Worm (Caenorhabditis elegans) whole organism, young adult: ENCODE results near the gene C44B7.5.
A peak's percentile ranks its signal among the peaks of the same experiment; 100 is the strongest.

Experiments used
- B0336.3 ChIP-seq: fragments of 200-800 bp; sonication (Bioruptor generic); IDR thresholded peaks from 2 replicates; pipeline ENCODE4 v1.3.6; 2022; ENCODE audit warnings: missing genetic modification characterization, missing compliant biosample characterization
- C06A6.2 ChIP-seq: fragments of 200-800 bp; sonication (Bioruptor generic); conservative IDR thresholded peaks from 2 replicates; pipeline ENCODE4 v1.3.6; 2022; ENCODE audit warnings: missing genetic modification characterization, missing compliant biosample characterization
- F39B2.1 ChIP-seq: fragments of 200-800 bp; sonication (Bioruptor generic); IDR thresholded peaks from 2 replicates; pipeline ENCODE4 v1.3.6; 2022; ENCODE audit warnings: missing genetic modification reagents, missing genetic modification characterization, missing compliant biosample characterization
- F49E8.2 ChIP-seq: sonication (generic microtip); optimal IDR thresholded peaks from 3 replicates; lab custom pipeline; 2017; ENCODE audit warnings: missing genetic modification characterization, mild to moderate bottlenecking, missing compliant biosample characterization, antibody characterized with exemption, moderate library complexity; ENCODE audit not compliant: insufficient read depth
- F57A8.1 ChIP-seq: fragments of 200-800 bp; sonication (Bioruptor generic); optimal IDR thresholded peaks from 2 replicates; lab custom pipeline; 2018; ENCODE audit warnings: mild to moderate bottlenecking, missing genetic modification characterization, moderate library complexity, missing compliant biosample characterization
- K12H6.12 ChIP-seq: fragments of 200-800 bp; sonication (Bioruptor generic); optimal IDR thresholded peaks from 2 replicates; lab custom pipeline; 2018; ENCODE audit warnings: mild to moderate bottlenecking, missing genetic modification characterization, missing compliant biosample characterization
- T26A5.8 ChIP-seq: sonication (generic microtip); optimal IDR thresholded peaks from 2 replicates; lab custom pipeline; 2016; ENCODE audit warnings: missing genetic modification characterization, missing compliant biosample characterization
- Y95B8A.8 ChIP-seq: fragments of 200-800 bp; sonication (Bioruptor generic); IDR thresholded peaks from 2 replicates; pipeline ENCODE4 v1.3.6; 2022; ENCODE audit warnings: missing genetic modification reagents, missing genetic modification characterization, missing compliant biosample characterization
- ama-1 ChIP-seq, 3 experiments: fragments of 150-350 bp in 1 of 3; sonication (generic microtip) in 2 of 3; optimal IDR thresholded peaks; 2 replicates each; lab custom pipeline; 2014 to 2018; ENCODE audit warnings: missing biosample characterization in 2 of 3, missing genetic modification characterization in 2 of 3, missing genetic modification reagents in 2 of 3
- athp-1 ChIP-seq: sonication (generic microtip); optimal IDR thresholded peaks from 2 replicates; lab custom pipeline; 2017; ENCODE audit warnings: mild to moderate bottlenecking, missing genetic modification characterization, missing compliant biosample characterization
- attf-5 ChIP-seq: fragments of 200-800 bp; sonication (Bioruptor generic); optimal IDR thresholded peaks from 2 replicates; lab custom pipeline; 2018; ENCODE audit warnings: mild to moderate bottlenecking, missing genetic modification characterization, missing compliant biosample characterization
- bed-2 ChIP-seq: fragments of 200-800 bp; sonication (Bioruptor generic); IDR thresholded peaks from 2 replicates; pipeline ENCODE4 v1.3.6; 2022; ENCODE audit warnings: missing genetic modification reagents, missing genetic modification characterization, missing compliant biosample characterization
- cebp-1 ChIP-seq, 2 experiments: fragments of 200-800 bp in 1 of 2; sonication (Bioruptor generic) in 1 of 2; sonication (generic microtip) in 1 of 2; IDR thresholded peaks in 1 of 2; optimal IDR thresholded peaks in 1 of 2; 2 replicates each; pipeline versions ENCODE4 v1.3.6 to Lab custom; 2017 to 2022; ENCODE audit warnings: missing compliant biosample characterization in 2 of 2, missing genetic modification characterization in 2 of 2, mild to moderate bottlenecking in 1 of 2, missing genetic modification reagents in 1 of 2, moderate library complexity in 1 of 2
- cebp-2 ChIP-seq: fragments of 200-800 bp; sonication (Bioruptor generic); IDR thresholded peaks from 2 replicates; pipeline ENCODE4 v1.3.6; 2022; ENCODE audit warnings: missing genetic modification characterization, missing compliant biosample characterization
- ceh-79 ChIP-seq: sonication (generic microtip); optimal IDR thresholded peaks from 2 replicates; lab custom pipeline; 2017; ENCODE audit warnings: mild to moderate bottlenecking, missing genetic modification characterization, missing compliant biosample characterization
- efl-1 ChIP-seq: fragments of 150-350 bp; optimal IDR thresholded peaks from 2 replicates; lab custom pipeline; 2014; ENCODE audit warnings: missing biosample characterization, missing genetic modification reagents, missing genetic modification characterization
- hmg-1.2 ChIP-seq: fragments of 200-800 bp; sonication (Bioruptor generic); IDR thresholded peaks from 2 replicates; pipeline ENCODE4 v1.3.6; 2022; ENCODE audit warnings: missing genetic modification reagents, missing genetic modification characterization, missing compliant biosample characterization
- hsf-1 ChIP-seq: fragments of 200-800 bp; sonication (Bioruptor generic); IDR thresholded peaks from 2 replicates; pipeline ENCODE4 v1.3.6; 2022; ENCODE audit warnings: missing genetic modification reagents, missing genetic modification characterization, missing compliant biosample characterization
- lag-1 ChIP-seq: fragments of 200-800 bp; sonication (Bioruptor generic); IDR thresholded peaks from 2 replicates; pipeline ENCODE4 v1.3.6; 2022; ENCODE audit warnings: missing genetic modification reagents, missing genetic modification characterization, missing compliant biosample characterization
- let-607 ChIP-seq, 2 experiments: fragments of 200-800 bp in 1 of 2; sonication (Bioruptor generic) in 1 of 2; sonication (generic microtip) in 1 of 2; optimal IDR thresholded peaks; 2 replicates each; lab custom pipeline; 2016 to 2018; ENCODE audit warnings: mild to moderate bottlenecking in 2 of 2, missing compliant biosample characterization in 2 of 2, missing genetic modification characterization in 2 of 2, moderate library complexity in 2 of 2, missing genotype in 1 of 2
- lin-54 ChIP-seq: fragments of 200-800 bp; sonication (Bioruptor generic); optimal IDR thresholded peaks from 2 replicates; lab custom pipeline; 2018; ENCODE audit warnings: mild to moderate bottlenecking, missing genetic modification characterization, missing compliant biosample characterization
- lir-1 ChIP-seq: fragments of 200-800 bp; sonication (Bioruptor generic); conservative IDR thresholded peaks from 2 replicates; pipeline ENCODE4 v1.3.6; 2022; ENCODE audit warnings: missing genetic modification reagents, missing genetic modification characterization, missing compliant biosample characterization
- madf-10 ChIP-seq: sonication (generic microtip); optimal IDR thresholded peaks from 2 replicates; lab custom pipeline; 2016; ENCODE audit warnings: mild to moderate bottlenecking, missing genetic modification characterization, missing compliant biosample characterization
- madf-3 ChIP-seq: fragments of 200-800 bp; sonication (Bioruptor generic); IDR thresholded peaks from 2 replicates; pipeline ENCODE4 v1.3.6; 2022; ENCODE audit warnings: missing genetic modification reagents, missing genetic modification characterization, missing compliant biosample characterization
- madf-6 ChIP-seq: fragments of 200-800 bp; sonication (Bioruptor generic); IDR thresholded peaks from 2 replicates; pipeline ENCODE4 v1.3.6; 2022; ENCODE audit warnings: missing genetic modification reagents, missing genetic modification characterization, missing compliant biosample characterization
- madf-8 ChIP-seq: fragments of 200-800 bp; sonication (Bioruptor generic); conservative IDR thresholded peaks from 2 replicates; pipeline ENCODE4 v1.3.6; 2022; ENCODE audit warnings: missing genetic modification reagents, missing genetic modification characterization, missing compliant biosample characterization
- mcd-1 ChIP-seq: fragments of 200-800 bp; sonication (Bioruptor generic); IDR thresholded peaks from 2 replicates; pipeline ENCODE4 v1.3.6; 2022; ENCODE audit warnings: missing genetic modification reagents, missing genetic modification characterization, missing compliant biosample characterization
- nhr-120 ChIP-seq: fragments of 200-800 bp; sonication (Bioruptor generic); IDR thresholded peaks from 2 replicates; pipeline ENCODE4 v1.3.6; 2022; ENCODE audit warnings: missing genetic modification characterization, missing compliant biosample characterization
- nhr-80 ChIP-seq: sonication (generic microtip); optimal IDR thresholded peaks from 2 replicates; lab custom pipeline; 2016; ENCODE audit warnings: missing genetic modification characterization, missing compliant biosample characterization
- repo-1 ChIP-seq: sonication (generic microtip); optimal IDR thresholded peaks from 2 replicates; lab custom pipeline; 2017; ENCODE audit warnings: mild to moderate bottlenecking, missing genetic modification characterization, missing compliant biosample characterization
- tlf-1 ChIP-seq: fragments of 200-800 bp; sonication (Bioruptor generic); optimal IDR thresholded peaks from 2 replicates; lab custom pipeline; 2018; ENCODE audit warnings: mild to moderate bottlenecking, missing genetic modification characterization, missing compliant biosample characterization
- ztf-22 ChIP-seq: fragments of 200-800 bp; sonication (Bioruptor generic); optimal IDR thresholded peaks from 2 replicates; lab custom pipeline; 2018; ENCODE audit warnings: mild to moderate bottlenecking, missing genetic modification characterization, moderate library complexity, missing compliant biosample characterization
- ztf-25 ChIP-seq: fragments of 200-800 bp; sonication (Bioruptor generic); IDR thresholded peaks from 2 replicates; pipeline ENCODE4 v1.3.6; 2022; ENCODE audit warnings: missing genetic modification reagents, missing genetic modification characterization, missing compliant biosample characterization
- ztf-28 ChIP-seq: fragments of 200-800 bp; sonication (Bioruptor generic); IDR thresholded peaks from 2 replicates; pipeline ENCODE4 v1.3.6; 2022; ENCODE audit warnings: missing genetic modification reagents, missing genetic modification characterization, missing compliant biosample characterization

C44B7.5 gene

ce11 chrII:6888211-6888610 lies 15.8 kb upstream of the C44B7.5 start (continued):
- no peak for TF ChIP-seq T26A5.8 (tag; lab: Kevin White, UChicago)
- TF ChIP-seq Y95B8A.8 (GFP tag; lab: Robert Waterston, UW), result no peak
- TF ChIP-seq ama-1 (optimal IDR thresholded peaks at IDR 0.05; lab: Kevin White, UChicago), result peak; percentile 57
- TF ChIP-seq ama-1 (GFP tag; optimal IDR thresholded peaks at IDR 0.05; lab: Kevin White, UChicago), result no peak
- TF ChIP-seq ztf-28, result no peak
- TF ChIP-seq madf-3 (GFP tag; lab: Robert Waterston, UW), result 0 out of 2 replicates have a peak, but pooled peaks have one; percentile 49
- peak; percentile 44 for TF ChIP-seq lin-54
- TF ChIP-seq nhr-120 (GFP tag; lab: Robert Waterston, UW), result no peak
- TF ChIP-seq C06A6.2 (GFP tag; lab: Robert Waterston, UW), result peak; percentile 65
- peak; percentile 53; the same call in 1 of the 2 replicates for TF ChIP-seq B0336.3
- TF ChIP-seq K12H6.12 (tag; lab: Kevin White, UChicago), result peak; percentile 34
- 0 out of 2 replicates have a peak, but pooled peaks have one; percentile 24 for TF ChIP-seq cebp-2 (GFP tag; lab: Robert Waterston, UW)
- peak; percentile 56 for TF ChIP-seq athp-1 (tag; lab: Kevin White, UChicago)
- TF ChIP-seq madf-8 (GFP tag; lab: Robert Waterston, UW), result no peak
- 0 out of 2 replicates have a peak, but pooled peaks have one; percentile 19 for TF ChIP-seq hsf-1 (GFP tag; lab: Robert Waterston, UW)
- TF ChIP-seq bed-2 (GFP tag; lab: Robert Waterston, UW), result no peak
- TF ChIP-seq repo-1 (tag; lab: Kevin White, UChicago), result peak; percentile 82
- peak; percentile 61 for TF ChIP-seq madf-10 (tag; lab: Kevin White, UChicago)
- TF ChIP-seq F49E8.2 (tag; lab: Kevin White, UChicago), result no peak
- no peak for TF ChIP-seq attf-5 (GFP tag; lab: Kevin White, UChicago)
- no peak for TF ChIP-seq F57A8.1 (GFP tag; lab: Kevin White, UChicago)
- 0 out of 2 replicates have a peak, but pooled peaks have one; percentile 45 for TF ChIP-seq cebp-1 (GFP tag; IDR thresholded peaks at IDR 0.05; lab: Robert Waterston, UW)
- peak; percentile 82 for TF ChIP-seq cebp-1 (tag; optimal IDR thresholded peaks at IDR 0.05; lab: Kevin White, UChicago)
- TF ChIP-seq ztf-25 (GFP tag; lab: Robert Waterston, UW), result no peak
- no peak for TF ChIP-seq lag-1 (GFP tag; lab: Robert Waterston, UW)
- peak; percentile 73 for TF ChIP-seq tlf-1 (GFP tag; lab: Kevin White, UChicago)
- TF ChIP-seq let-607 (tag; optimal IDR thresholded peaks at IDR 0.05; lab: Kevin White, UChicago), result peak in 1 of 2 experiments; percentile 4

ce11 chrII:6887319-6888005 lies 15.1 kb upstream of the C44B7.5 start, which contains the start of gene pmp-2:
Gene pmp-2, minus strand, starts transcription at chrII:6887805.
- TF ChIP-seq hmg-1.2 (GFP tag; lab: Robert Waterston, UW), result peak; percentile 27; the same call in 1 of the 2 replicates
- no peak for TF ChIP-seq F39B2.1 (GFP tag; lab: Robert Waterston, UW)
- no peak for TF ChIP-seq efl-1 (GFP tag; lab: Kevin White, UChicago)
- no peak for TF ChIP-seq mcd-1 (GFP tag; lab: Robert Waterston, UW)
- TF ChIP-seq lir-1 (GFP tag; lab: Robert Waterston, UW), result no peak

ce11 chrII:6884568-6884967 lies 12.2 kb upstream of the C44B7.5 start:
- no peak for TF ChIP-seq ztf-22
- TF ChIP-seq ceh-79 (tag; lab: Kevin White, UChicago), result no peak
- TF ChIP-seq Y95B8A.8 (GFP tag; lab: Robert Waterston, UW), result no peak
- no peak for TF ChIP-seq madf-6 (GFP tag; lab: Robert Waterston, UW)
- TF ChIP-seq nhr-80 (tag; lab: Kevin White, UChicago), result peak; percentile 18
- TF ChIP-seq hmg-1.2 (GFP tag; lab: Robert Waterston, UW), result no peak
